Comparison of ENCODE assay signal across 3 worm cellular contexts in the genomic region with DNA sequence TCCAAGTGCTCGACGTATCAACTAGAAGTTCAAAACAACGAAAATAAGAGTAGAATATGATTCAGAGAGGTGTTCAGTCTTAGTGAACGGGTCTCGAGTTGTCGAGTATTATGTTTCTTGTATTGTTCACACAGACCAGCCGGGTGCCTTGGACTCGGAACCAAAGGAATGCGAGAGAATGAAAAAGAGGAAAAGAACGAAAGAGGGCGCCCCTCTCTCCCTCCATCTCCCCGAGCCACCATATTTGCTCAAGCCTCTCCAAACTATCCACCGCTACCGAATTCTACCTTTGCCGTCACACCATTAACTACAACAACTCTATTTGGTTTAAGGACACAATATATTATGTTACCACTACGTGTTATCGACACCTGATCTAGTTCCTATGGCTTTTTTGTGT.
TF ChIP-seq lines count a peak whose summit lies in the region.

No protein-coding gene starts in this region.

TF ChIP-seq in whole organism, L3 larva, 47 proteins besides CTCF, POLR2A, EP300 and RAD21:
- TF ChIP-seq ceh-82 (tag; optimal IDR thresholded peaks at IDR 0.05; lab: Kevin White, UChicago) (no peak), pha-4 (tag; optimal IDR thresholded peaks at IDR 0.05; lab: Kevin White, UChicago) (peak; percentile 65)

TF ChIP-seq in whole organism, L4 larva, 104 proteins besides CTCF, POLR2A, EP300 and RAD21:
- TF ChIP-seq D1046.2 (GFP tag; IDR thresholded peaks at IDR 0.05; lab: Robert Waterston, UW) (no peak), fos-1 (tag; optimal IDR thresholded peaks at IDR 0.05; lab: Kevin White, UChicago) (no peak), nhr-42 (GFP tag; IDR thresholded peaks at IDR 0.05; lab: Robert Waterston, UW) (no peak), nhr-102 (tag; optimal IDR thresholded peaks at IDR 0.05; lab: Kevin White, UChicago) (no peak), nhr-28 (tag; optimal IDR thresholded peaks at IDR 0.05; lab: Kevin White, UChicago) (peak; percentile 19), jun-1 (tag; optimal IDR thresholded peaks at IDR 0.05; lab: Kevin White, UChicago) (no peak)

TF ChIP-seq in whole organism, late embryonic, 69 proteins besides CTCF, POLR2A, EP300 and RAD21:
- TF ChIP-seq C08G9.2 (tag; optimal IDR thresholded peaks at IDR 0.05; lab: Kevin White, UChicago) (no peak), ceh-34 (tag; optimal IDR thresholded peaks at IDR 0.05; lab: Kevin White, UChicago) (peak; percentile 58)
